Worm (Caenorhabditis elegans) whole organism, young adult: ENCODE data around the gene jmjd-3.1.

ENCODE experiments used
- Y67H2A.10 ChIP-seq: fragments of 200-800 bp; sonication (Bioruptor generic); conservative IDR thresholded peaks from 2 replicates; pipeline ENCODE4 v1.3.6; 2022; ENCODE audit warnings: missing genetic modification reagents, missing genetic modification characterization, missing compliant biosample characterization
- nfya-2 ChIP-seq: fragments of 200-800 bp; sonication (Bioruptor generic); IDR thresholded peaks from 2 replicates; pipeline ENCODE4 v1.3.6; 2022; ENCODE audit warnings: missing genetic modification reagents, missing genetic modification characterization, missing compliant biosample characterization
- snpc-4 ChIP-seq, 5 experiments: fragments of 150-350 bp in 1 of 5; sonication (generic microtip) in 4 of 5; optimal IDR thresholded peaks; 2 replicates each; lab custom pipeline; 2014 to 2018; ENCODE audit warnings: missing genetic modification characterization in 5 of 5, missing biosample characterization in 3 of 5, antibody characterized with exemption in 2 of 5, mild to moderate bottlenecking in 2 of 5, missing compliant biosample characterization in 2 of 5, missing genotype in 2 of 5, moderate library complexity in 2 of 5, missing genetic modification reagents in 1 of 5

ce11 chrX:8580217-8580616, 9.4 kb downstream of the jmjd-3.1 start, which contains the start of gene F18E9.4:
- no peak for TF ChIP-seq Y67H2A.10
- no peak for TF ChIP-seq snpc-4 (GFP tag; optimal IDR thresholded peaks at IDR 0.05; lab: Kevin White, UChicago)
- no peak for TF ChIP-seq snpc-4 (tag; optimal IDR thresholded peaks at IDR 0.05; lab: Kevin White, UChicago)
- TF ChIP-seq nfya-2 (GFP tag; lab: Robert Waterston, UW): no peak
